Fruit fly (Drosophila melanogaster) whole organism, adult: ENCODE measurements around the gene Gss2.
A peak's percentile ranks its signal among the peaks of the same experiment; 100 is the strongest.
"Not testable (repeated sequence)": the region's sequence is repeated elsewhere in the genome, so short reads cannot be mapped to it uniquely, and the experiment has no call there.

Experiments used
- CG11617 ChIP-seq: fragments of 200-800 bp; sonication (Bioruptor generic); optimal IDR thresholded peaks from 2 replicates; lab custom pipeline; 2017; ENCODE audit warnings: mild to moderate bottlenecking, missing biosample characterization, missing genetic modification reagents, missing genetic modification characterization
- CG12768 ChIP-seq: fragments of 200-800 bp; sonication (Bioruptor generic); optimal IDR thresholded peaks from 2 replicates; lab custom pipeline; 2017; ENCODE audit warnings: missing biosample characterization, missing genetic modification characterization, mild to moderate bottlenecking, moderate library complexity, missing genetic modification reagents
- CG14711 ChIP-seq: fragments of 200-800 bp; sonication (Bioruptor generic); optimal IDR thresholded peaks from 2 replicates; lab custom pipeline; 2018; ENCODE audit warnings: missing biosample characterization, mild to moderate bottlenecking, missing genetic modification characterization, moderate library complexity
- CG1620 ChIP-seq: fragments of 200-800 bp; sonication (Bioruptor generic); optimal IDR thresholded peaks from 2 replicates; lab custom pipeline; 2016; ENCODE audit warnings: missing biosample characterization, missing genetic modification characterization
- CG33017 ChIP-seq: fragments of 200-800 bp; sonication (Bioruptor generic); optimal IDR thresholded peaks from 2 replicates; lab custom pipeline; 2018; ENCODE audit warnings: missing biosample characterization, mild to moderate bottlenecking, missing genetic modification characterization, moderate library complexity
- CG5204 ChIP-seq: fragments of 200-800 bp; sonication (Bioruptor generic); optimal IDR thresholded peaks from 2 replicates; lab custom pipeline; 2016; ENCODE audit warnings: missing biosample characterization, missing genetic modification characterization
- CG7045 ChIP-seq: fragments of 200-800 bp; sonication (Bioruptor generic); optimal IDR thresholded peaks from 2 replicates; lab custom pipeline; 2017; ENCODE audit warnings: missing biosample characterization, mild to moderate bottlenecking, missing genetic modification characterization
- CG7101 ChIP-seq: fragments of 200-800 bp; sonication (Bioruptor generic); optimal IDR thresholded peaks from 2 replicates; lab custom pipeline; 2018; ENCODE audit warnings: missing biosample characterization, mild to moderate bottlenecking, missing genetic modification characterization, moderate library complexity
- Clk ChIP-seq: fragments of 200-800 bp; sonication (Bioruptor generic); optimal IDR thresholded peaks from 2 replicates; lab custom pipeline; 2017; ENCODE audit warnings: missing biosample characterization, missing genetic modification characterization
- Crg-1 ChIP-seq: fragments of 200-800 bp; sonication (Bioruptor generic); optimal IDR thresholded peaks from 2 replicates; lab custom pipeline; 2016; ENCODE audit warnings: missing biosample characterization, missing genetic modification characterization
- Hr96 ChIP-seq: fragments of 200-800 bp; sonication (Bioruptor generic); optimal IDR thresholded peaks from 2 replicates; lab custom pipeline; 2016; ENCODE audit warnings: missing biosample characterization, missing genetic modification characterization
- Mnt ChIP-seq: fragments of 200-800 bp; sonication (Bioruptor generic); optimal IDR thresholded peaks from 2 replicates; lab custom pipeline; 2016; ENCODE audit warnings: missing biosample characterization, mild to moderate bottlenecking, missing genetic modification characterization
- bab1 ChIP-seq: fragments of 200-800 bp; sonication (Bioruptor generic); optimal IDR thresholded peaks from 3 replicates; lab custom pipeline; 2019; ENCODE audit warnings: missing biosample characterization, mild to moderate bottlenecking, missing genetic modification characterization, moderate library complexity
- cic ChIP-seq: fragments of 200-800 bp; sonication (Bioruptor generic); optimal IDR thresholded peaks from 2 replicates; lab custom pipeline; 2017; ENCODE audit warnings: missing biosample characterization, mild to moderate bottlenecking, missing genetic modification characterization, moderate library complexity
- cnc ChIP-seq, 2 experiments: fragments of >200 bp; optimal IDR thresholded peaks; 2 replicates each; lab custom pipeline; 2017
- kay ChIP-seq: fragments of 200-800 bp; sonication (Bioruptor generic); peaks from one replicate; lab custom pipeline; 2016; ENCODE audit warnings: missing biosample characterization, missing genetic modification characterization, borderline replicate concordance
- ovo ChIP-seq: fragments of 200-800 bp; sonication (Bioruptor generic); optimal IDR thresholded peaks from 2 replicates; lab custom pipeline; 2016; ENCODE audit warnings: missing biosample characterization, missing genetic modification characterization
- pad ChIP-seq: fragments of 200-800 bp; sonication (Bioruptor generic); optimal IDR thresholded peaks from 3 replicates; lab custom pipeline; 2017; ENCODE audit warnings: missing biosample characterization, missing genetic modification characterization, mild to moderate bottlenecking, moderate library complexity, missing genetic modification reagents
- tj ChIP-seq: fragments of 200-800 bp; sonication (Bioruptor generic); optimal IDR thresholded peaks from 3 replicates; lab custom pipeline; 2017; ENCODE audit warnings: missing biosample characterization, mild to moderate bottlenecking, missing genetic modification characterization, moderate library complexity
- toe ChIP-seq: fragments of 200-800 bp; sonication (Bioruptor generic); optimal IDR thresholded peaks from 2 replicates; lab custom pipeline; 2016; ENCODE audit warnings: missing biosample characterization, missing genetic modification characterization

The Gss2 gene

DNA sequence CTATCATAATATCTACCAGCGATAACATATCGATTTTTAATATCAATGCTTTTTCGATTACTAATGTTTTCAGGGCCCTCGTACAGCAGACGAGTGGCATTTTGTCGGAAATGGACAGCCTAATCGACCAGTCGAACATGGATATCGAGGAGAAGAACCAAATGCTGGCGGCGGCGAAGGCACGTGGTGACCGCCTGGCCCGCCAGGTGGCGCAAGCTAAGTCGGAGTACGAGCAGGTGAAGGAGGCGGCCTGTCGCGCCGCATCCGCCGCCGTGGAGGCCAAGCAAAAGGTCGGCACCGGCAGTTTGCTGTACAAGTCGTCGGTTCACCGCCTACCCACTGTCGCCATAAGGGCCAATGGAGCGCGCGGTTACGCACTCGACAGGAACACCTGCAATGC, 14.9 kb upstream of the Gss2 start:
- TF ChIP-seq CG7101 (no peak), Hr96 (no peak), Clk (no peak), cnc (optimal IDR thresholded peaks at IDR 0.05; lab: Kevin White, UChicago) (no peak)

- no peak for TF ChIP-seq pad (GFP tag; lab: Kevin White, UChicago)
- no peak for TF ChIP-seq Crg-1 (GFP tag; lab: Kevin White, UChicago)
- TF ChIP-seq CG14711: peak; percentile 75
- peak; percentile 58 for TF ChIP-seq tj (GFP tag; lab: Kevin White, UChicago)
- TF ChIP-seq bab1 (GFP tag; lab: Kevin White, UChicago): no peak
- TF ChIP-seq toe (GFP tag; lab: Kevin White, UChicago): no peak
Observed at dm6 chrX:17885295-17885694, 14.2 kb upstream of the Gss2 start.

DNA sequence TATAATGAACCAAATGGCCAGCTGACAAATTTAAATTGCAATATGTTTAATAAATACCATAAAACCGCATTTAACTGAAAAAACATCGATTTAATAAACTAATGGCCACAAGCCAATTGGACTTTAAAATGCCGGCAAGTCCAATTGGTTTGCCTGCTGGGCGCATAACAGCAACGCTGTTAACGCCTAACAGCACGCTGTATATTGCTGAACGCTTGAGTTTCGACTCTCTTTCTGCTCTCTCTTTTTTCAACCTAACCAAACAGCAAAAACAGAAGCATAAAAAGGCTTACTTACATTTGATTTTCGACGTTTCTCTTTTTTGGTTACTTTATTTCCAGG, 13.4 kb upstream of the Gss2 start:
- TF ChIP-seq CG7101: no peak
- no peak for TF ChIP-seq CG11617 (GFP tag; lab: Kevin White, UChicago)
- TF ChIP-seq tj (GFP tag; lab: Kevin White, UChicago): no peak
- TF ChIP-seq cic (GFP tag; lab: Kevin White, UChicago): no peak
- TF ChIP-seq CG33017 (tag; lab: Kevin White, UChicago): no peak
- no peak for TF ChIP-seq Clk
- no peak for TF ChIP-seq kay
- TF ChIP-seq CG5204 (GFP tag; lab: Kevin White, UChicago): no peak
- no peak for TF ChIP-seq CG1620 (GFP tag; lab: Kevin White, UChicago)
- no peak for TF ChIP-seq CG12768 (GFP tag; lab: Kevin White, UChicago)
- TF ChIP-seq bab1 (GFP tag; lab: Kevin White, UChicago): no peak
- no peak for TF ChIP-seq Hr96
- no peak for TF ChIP-seq Crg-1 (GFP tag; lab: Kevin White, UChicago)
- TF ChIP-seq toe (GFP tag; lab: Kevin White, UChicago): no peak
- no peak for TF ChIP-seq pad (GFP tag; lab: Kevin White, UChicago)
- TF ChIP-seq Mnt (GFP tag; lab: Kevin White, UChicago): no peak
- no peak for TF ChIP-seq CG14711
- TF ChIP-seq ovo (GFP tag; lab: Kevin White, UChicago): no peak
- TF ChIP-seq CG7045 (GFP tag; lab: Kevin White, UChicago): no peak

DNA sequence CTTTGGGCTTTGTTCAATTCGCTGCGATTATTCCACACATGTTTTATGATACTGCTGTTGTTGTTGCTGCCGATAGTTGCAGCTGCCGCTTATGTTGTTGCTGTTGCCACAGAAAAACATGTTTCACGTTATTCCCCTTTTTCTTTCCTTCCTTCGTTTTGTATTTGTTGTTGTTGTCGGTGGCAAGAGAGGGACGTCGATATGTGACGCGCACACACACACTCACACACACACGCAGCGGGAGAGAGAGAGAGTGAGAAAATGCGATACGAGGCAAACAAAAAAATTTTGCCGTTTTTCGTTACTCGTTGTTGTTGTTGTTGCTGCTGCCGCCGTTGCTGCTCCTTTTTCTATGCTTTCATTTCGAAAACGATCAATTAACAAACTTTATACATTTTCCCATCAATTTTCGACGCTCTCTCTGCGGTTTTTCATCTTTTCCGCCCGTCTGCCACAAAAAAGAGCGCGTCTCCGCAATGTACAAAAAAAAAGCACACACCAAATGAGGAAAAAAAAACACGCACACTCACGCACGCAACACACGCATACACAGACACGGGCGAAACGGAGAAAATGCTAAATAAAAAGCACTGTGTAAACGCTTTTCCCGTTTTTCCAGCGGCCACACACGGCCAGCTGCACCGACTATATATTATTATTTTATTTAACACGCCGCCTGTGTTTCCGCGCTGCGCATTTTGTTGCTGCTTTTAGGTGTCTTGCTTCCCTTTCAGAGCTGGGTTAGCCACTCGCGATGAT, 12.9 kb upstream of the Gss2 start:
- TF ChIP-seq Mnt (GFP tag; lab: Kevin White, UChicago) (peak; percentile 75), Hr96 (no peak), pad (GFP tag; lab: Kevin White, UChicago) (peak; percentile 38), ovo (GFP tag; lab: Kevin White, UChicago) (no peak), tj (GFP tag; lab: Kevin White, UChicago) (peak; percentile 37), CG11617 (GFP tag; lab: Kevin White, UChicago) (peak; percentile 38), toe (GFP tag; lab: Kevin White, UChicago) (no peak), CG33017 (tag; lab: Kevin White, UChicago) (no peak)

- peak; percentile 78 for TF ChIP-seq CG1620 (GFP tag; lab: Kevin White, UChicago)
- TF ChIP-seq CG33017 (tag; lab: Kevin White, UChicago): no peak
- TF ChIP-seq cnc (optimal IDR thresholded peaks at IDR 0.05; lab: Kevin White, UChicago): no peak
- TF ChIP-seq CG5204 (GFP tag; lab: Kevin White, UChicago): peak; percentile 58
- no peak for TF ChIP-seq kay
- TF ChIP-seq Hr96: peak; percentile 60
- no peak for TF ChIP-seq cic (GFP tag; lab: Kevin White, UChicago)
- TF ChIP-seq bab1 (GFP tag; lab: Kevin White, UChicago): peak; percentile 25
- peak; percentile 8 for TF ChIP-seq Mnt (GFP tag; lab: Kevin White, UChicago)
- TF ChIP-seq CG11617 (GFP tag; lab: Kevin White, UChicago): peak; percentile 17
- peak; percentile 42 for TF ChIP-seq toe (GFP tag; lab: Kevin White, UChicago)
- no peak for TF ChIP-seq CG14711
Observed at dm6 chrX:17887208-17887627, 12.3 kb upstream of the Gss2 start, which contains the start of gene mnb. mnb (minus strand) TSS chrX:17887222.

DNA sequence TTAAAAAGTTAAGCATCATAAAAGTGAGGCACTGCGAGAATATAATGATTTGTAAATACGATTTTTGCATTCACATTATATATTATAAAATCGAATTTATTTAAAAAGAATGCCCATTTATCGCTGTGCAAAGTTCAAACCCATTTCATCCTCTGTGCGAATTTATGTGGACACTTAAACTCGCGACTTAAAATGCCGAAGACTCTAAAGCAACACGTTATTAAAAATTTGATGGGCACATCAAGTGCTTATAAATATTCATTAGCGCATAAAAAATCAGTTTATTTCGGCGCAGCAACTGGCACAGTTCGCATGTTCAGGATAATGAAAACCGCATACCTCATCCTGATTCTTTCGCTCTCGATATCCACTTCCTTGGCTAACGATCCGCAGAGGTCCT, 11.6 kb upstream of the Gss2 start, which contains the start of gene CG6788:
TSS of gene CG6788 (plus strand) at position 301 of the 400 bp plus-strand sequence.
- no peak for TF ChIP-seq CG7101
- TF ChIP-seq Crg-1 (GFP tag; lab: Kevin White, UChicago): no peak
- no peak for TF ChIP-seq bab1 (GFP tag; lab: Kevin White, UChicago)
- no peak for TF ChIP-seq cnc (optimal IDR thresholded peaks at IDR 0.05; lab: Kevin White, UChicago)
- no peak for TF ChIP-seq Mnt (GFP tag; lab: Kevin White, UChicago)
- no peak for TF ChIP-seq ovo (GFP tag; lab: Kevin White, UChicago)
- TF ChIP-seq cic (GFP tag; lab: Kevin White, UChicago): no peak

- not testable (repeated sequence) for TF ChIP-seq CG7045 (GFP tag; lab: Kevin White, UChicago); CG14711; Crg-1 (GFP tag; lab: Kevin White, UChicago)
Observed at dm6 chrX:17889247-17889646, 10.3 kb upstream of the Gss2 start, which contains the start of gene Gss1. Gss1 (plus strand) TSS chrX:17889547.
